Worm (Caenorhabditis elegans) whole organism, L2 larva: ENCODE results near the gene C06A6.2.

Experiments
- R02D3.7 ChIP-seq: fragments of 150-350 bp; optimal IDR thresholded peaks from 2 replicates; lab custom pipeline; 2014; ENCODE audit warnings: missing biosample characterization, missing genetic modification characterization
- ZK546.5 ChIP-seq: sonication (generic microtip); optimal IDR thresholded peaks from 2 replicates; lab custom pipeline; 2017; ENCODE audit warnings: missing biosample characterization, missing genetic modification characterization
- ceh-16 ChIP-seq: fragments of 150-350 bp; optimal IDR thresholded peaks from 2 replicates; lab custom pipeline; 2014; ENCODE audit warnings: missing biosample characterization, missing genetic modification characterization
- lin-11 ChIP-seq: fragments of 150-350 bp; sonication (generic microtip); optimal IDR thresholded peaks from 2 replicates; lab custom pipeline; 2014; ENCODE audit warnings: missing biosample characterization, missing genetic modification characterization, inconsistent platforms, mixed read lengths
- lin-13 ChIP-seq: fragments of 150-350 bp; optimal IDR thresholded peaks from 2 replicates; lab custom pipeline; 2014; ENCODE audit warnings: missing biosample characterization, missing genetic modification reagents, missing genetic modification characterization
- nhr-237 ChIP-seq: fragments of 150-350 bp; optimal IDR thresholded peaks from 2 replicates; lab custom pipeline; 2014; ENCODE audit warnings: missing biosample characterization, missing genetic modification characterization
- skn-1 ChIP-seq: sonication (generic microtip); optimal IDR thresholded peaks from 2 replicates; lab custom pipeline; 2017; ENCODE audit warnings: missing biosample characterization, missing genetic modification characterization
- snpc-4 ChIP-seq: fragments of 150-350 bp; optimal IDR thresholded peaks from 2 replicates; lab custom pipeline; 2014; ENCODE audit warnings: missing biosample characterization, missing genetic modification characterization
- unc-62 ChIP-seq: fragments of 150-350 bp; optimal IDR thresholded peaks from 2 replicates; lab custom pipeline; 2014; ENCODE audit warnings: missing biosample characterization, missing genetic modification reagents, missing genetic modification characterization
- zag-1 ChIP-seq: fragments of 150-350 bp; optimal IDR thresholded peaks from 2 replicates; lab custom pipeline; 2014; ENCODE audit warnings: missing biosample characterization, missing genetic modification characterization
- ztf-4 ChIP-seq: fragments of 150-350 bp; optimal IDR thresholded peaks from 2 replicates; lab custom pipeline; 2014; ENCODE audit warnings: missing biosample characterization, missing genetic modification characterization

DNA sequence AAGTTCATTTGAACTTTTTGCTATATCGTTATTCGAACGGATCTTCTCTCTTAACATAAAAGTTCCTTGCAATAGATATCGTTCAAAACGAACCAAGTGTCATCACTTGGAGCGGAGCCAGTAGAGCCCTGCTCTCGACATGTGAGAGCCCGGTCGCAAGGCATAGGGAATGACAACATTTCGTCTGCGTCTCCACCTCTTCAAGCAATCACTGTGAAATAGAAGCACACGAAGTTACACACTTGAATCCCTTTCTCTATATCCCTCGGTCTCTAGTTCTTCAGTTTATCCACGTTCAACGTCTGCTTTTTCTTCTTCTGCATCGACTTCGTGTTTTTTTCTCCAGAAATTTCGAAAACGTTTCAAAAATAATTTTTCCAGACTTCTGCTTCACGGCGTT is 56.9 kb downstream of the C06A6.2 start, which contains the start of gene C49H3.6:
- no peak for TF ChIP-seq lin-13
- no peak for TF ChIP-seq ZK546.5 (tag; lab: Kevin White, UChicago)
- no peak for TF ChIP-seq nhr-237 (tag; lab: Kevin White, UChicago)
- no peak for TF ChIP-seq unc-62 (GFP tag; lab: Kevin White, UChicago)
- no peak for TF ChIP-seq zag-1
- no peak for TF ChIP-seq ztf-4
- TF ChIP-seq R02D3.7 (tag; lab: Kevin White, UChicago), result no peak
- TF ChIP-seq lin-11 (tag; lab: Kevin White, UChicago), result peak; percentile 1
- TF ChIP-seq ceh-16 (tag; lab: Kevin White, UChicago), result no peak
- no peak for TF ChIP-seq snpc-4 (tag; lab: Kevin White, UChicago)
- TF ChIP-seq skn-1 (tag; lab: Kevin White, UChicago), result no peak
